Worm (Caenorhabditis elegans): ENCODE measurements around the gene C01G6.2.
A peak's percentile ranks its signal among the peaks of the same experiment; 100 is the strongest.

The C01G6.2 gene

DNA sequence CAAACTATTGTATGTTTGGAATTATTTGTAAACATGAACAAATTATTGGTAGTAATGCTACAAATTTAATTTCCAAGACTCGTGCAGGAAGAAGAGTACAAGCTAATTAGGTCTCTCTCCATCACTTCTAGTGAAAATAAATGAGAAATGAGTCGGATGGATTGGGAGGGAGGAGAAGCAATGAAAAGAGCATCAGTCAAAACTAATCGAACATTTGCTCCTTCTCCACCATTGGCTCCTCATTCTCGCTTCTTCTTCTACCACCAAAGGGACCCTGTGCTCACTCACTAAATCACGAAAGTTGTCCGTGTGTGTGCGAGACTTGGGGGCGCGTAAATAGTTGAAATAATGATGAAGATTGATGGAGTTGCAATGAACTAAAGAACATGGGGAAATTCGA lies 40.0 kb downstream of the C01G6.2 start:
- TF ChIP-seq flt-1 (GFP tag; IDR thresholded peaks at IDR 0.05) = no peak
- TF ChIP-seq tbx-37 (GFP tag; conservative IDR thresholded peaks at IDR 0.05) = no peak
- no peak for TF ChIP-seq ceh-36 (tag; optimal IDR thresholded peaks at IDR 0.05)
- no peak for TF ChIP-seq hnd-1 (tag; optimal IDR thresholded peaks at IDR 0.05)
- no peak for TF ChIP-seq scrt-1 (GFP tag; IDR thresholded peaks at IDR 0.05)
- no peak for TF ChIP-seq tra-4 (tag; optimal IDR thresholded peaks at IDR 0.05)
- no peak for TF ChIP-seq pes-1 (GFP tag; IDR thresholded peaks at IDR 0.05)
- TF ChIP-seq aly-1 (tag; optimal IDR thresholded peaks at IDR 0.05) = no peak
- TF ChIP-seq ets-7 (tag; optimal IDR thresholded peaks at IDR 0.05) = no peak

DNA sequence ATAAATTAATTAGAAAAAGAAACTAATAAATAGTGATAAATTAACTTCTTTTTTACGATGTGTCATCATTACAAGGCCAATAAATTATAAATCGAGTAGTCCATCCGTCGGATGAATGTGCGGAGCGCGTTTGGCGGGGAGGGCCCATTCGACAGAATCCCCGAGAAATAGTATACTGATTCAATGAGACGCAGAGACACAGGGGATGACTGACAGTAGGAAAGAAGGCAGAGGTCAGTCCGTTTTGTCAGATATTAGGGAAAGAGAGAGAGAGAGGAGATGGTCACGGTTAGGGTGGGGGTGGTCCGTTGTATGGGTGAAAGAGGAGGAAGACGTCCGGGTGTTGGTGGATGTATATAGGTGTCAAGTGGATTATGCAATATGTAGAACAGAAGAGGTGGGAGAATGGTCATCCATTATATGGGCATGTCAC lies 41.8 kb downstream of the C01G6.2 start:
- TF ChIP-seq tbx-37 (GFP tag; conservative IDR thresholded peaks at IDR 0.05) = no peak
- TF ChIP-seq F13C5.2 (tag; optimal IDR thresholded peaks at IDR 0.05) = peak; percentile 80
- peak; percentile 53; the same call in 1 of the 2 replicates for TF ChIP-seq sea-1 (GFP tag; conservative IDR thresholded peaks at IDR 0.05)
- no peak for TF ChIP-seq aly-1 (tag; optimal IDR thresholded peaks at IDR 0.05)
- TF ChIP-seq flt-1 (GFP tag; IDR thresholded peaks at IDR 0.05) = peak; percentile 26; the same call in 1 of the 2 replicates
- no peak for TF ChIP-seq ceh-36 (tag; optimal IDR thresholded peaks at IDR 0.05)
- no peak for TF ChIP-seq ama-1 (optimal IDR thresholded peaks at IDR 0.05)
- TF ChIP-seq pes-1 (GFP tag; IDR thresholded peaks at IDR 0.05) = no peak; the same call in 1 of the 2 replicates
- no peak for TF ChIP-seq hmbx-1 (tag; optimal IDR thresholded peaks at IDR 0.05)
- peak; percentile 74 for TF ChIP-seq hmg-4 (GFP tag; optimal IDR thresholded peaks at IDR 0.05)
- TF ChIP-seq ceh-13 (GFP tag; optimal IDR thresholded peaks at IDR 0.05) = no peak
- TF ChIP-seq ets-7 (tag; optimal IDR thresholded peaks at IDR 0.05) = peak; percentile 48
- TF ChIP-seq B0310.2 (tag; optimal IDR thresholded peaks at IDR 0.05) = peak; percentile 14
- TF ChIP-seq hnd-1 (tag; optimal IDR thresholded peaks at IDR 0.05) = no peak
- no peak for TF ChIP-seq tra-4 (tag; optimal IDR thresholded peaks at IDR 0.05)
- TF ChIP-seq tbx-11 (GFP tag; IDR thresholded peaks at IDR 0.05) = no peak
- no peak for TF ChIP-seq scrt-1 (GFP tag; IDR thresholded peaks at IDR 0.05)

DNA sequence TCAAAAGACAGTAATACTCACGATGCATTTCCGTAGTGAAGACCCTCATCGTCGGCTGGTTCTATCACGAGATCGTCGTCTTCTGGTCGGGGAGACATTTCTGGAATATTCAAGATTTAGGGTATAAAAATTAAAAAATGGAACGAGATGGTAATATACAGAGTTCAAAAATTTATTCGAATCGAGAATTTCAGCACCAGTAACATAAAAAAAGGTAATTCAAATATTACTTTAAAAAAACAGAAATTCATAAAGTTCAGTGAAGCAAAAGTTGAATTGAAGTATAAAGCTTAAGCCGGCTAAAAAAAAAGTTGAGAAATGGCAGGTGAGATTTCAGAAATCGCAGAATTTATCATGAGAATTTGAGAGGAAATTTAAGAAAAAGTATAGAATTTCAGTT lies 43.3 kb downstream of the C01G6.2 start, which contains the start of gene cam-1:
Gene cam-1 (minus strand): TSS at position 101 of the 400 bp plus-strand sequence.
- TF ChIP-seq hnd-1 (tag; optimal IDR thresholded peaks at IDR 0.05) (no peak), pes-1 (GFP tag; IDR thresholded peaks at IDR 0.05) (no peak), ama-1 (optimal IDR thresholded peaks at IDR 0.05) (no peak), hmg-4 (GFP tag; optimal IDR thresholded peaks at IDR 0.05) (no peak), scrt-1 (GFP tag; IDR thresholded peaks at IDR 0.05) (no peak), B0310.2 (tag; optimal IDR thresholded peaks at IDR 0.05) (no peak), ceh-13 (GFP tag; optimal IDR thresholded peaks at IDR 0.05) (no peak), aly-1 (tag; optimal IDR thresholded peaks at IDR 0.05) (no peak), ets-7 (tag; optimal IDR thresholded peaks at IDR 0.05) (no peak), flt-1 (GFP tag; IDR thresholded peaks at IDR 0.05) (no peak), hmbx-1 (tag; optimal IDR thresholded peaks at IDR 0.05) (no peak), tbx-37 (GFP tag; conservative IDR thresholded peaks at IDR 0.05) (no peak), tra-4 (tag; optimal IDR thresholded peaks at IDR 0.05) (no peak), F13C5.2 (tag; optimal IDR thresholded peaks at IDR 0.05) (no peak), ceh-36 (tag; optimal IDR thresholded peaks at IDR 0.05) (no peak), sea-1 (GFP tag; conservative IDR thresholded peaks at IDR 0.05) (no peak), tbx-11 (GFP tag; IDR thresholded peaks at IDR 0.05) (no peak)

DNA sequence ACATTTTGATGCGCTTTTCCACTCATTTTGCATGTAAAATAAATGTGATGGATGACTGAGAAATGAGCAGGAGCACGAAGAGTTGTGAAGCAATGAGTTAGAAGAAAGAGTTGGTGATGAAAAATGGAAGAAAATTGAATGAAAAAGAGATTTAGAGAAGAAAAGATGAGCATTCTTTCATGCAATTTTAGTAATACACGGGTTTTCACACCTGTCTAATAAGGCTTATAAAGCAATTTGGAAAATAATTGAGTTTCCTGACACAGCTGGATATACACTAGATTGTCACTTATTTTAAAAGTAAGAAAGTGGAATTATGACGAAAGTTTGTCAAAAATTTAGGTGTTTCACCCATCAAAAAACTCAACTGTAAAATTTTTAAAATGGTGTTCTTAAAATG lies 43.9 kb downstream of the C01G6.2 start:
- TF ChIP-seq ets-7 (tag; optimal IDR thresholded peaks at IDR 0.05) (no peak), tbx-11 (GFP tag; IDR thresholded peaks at IDR 0.05) (no peak)

DNA sequence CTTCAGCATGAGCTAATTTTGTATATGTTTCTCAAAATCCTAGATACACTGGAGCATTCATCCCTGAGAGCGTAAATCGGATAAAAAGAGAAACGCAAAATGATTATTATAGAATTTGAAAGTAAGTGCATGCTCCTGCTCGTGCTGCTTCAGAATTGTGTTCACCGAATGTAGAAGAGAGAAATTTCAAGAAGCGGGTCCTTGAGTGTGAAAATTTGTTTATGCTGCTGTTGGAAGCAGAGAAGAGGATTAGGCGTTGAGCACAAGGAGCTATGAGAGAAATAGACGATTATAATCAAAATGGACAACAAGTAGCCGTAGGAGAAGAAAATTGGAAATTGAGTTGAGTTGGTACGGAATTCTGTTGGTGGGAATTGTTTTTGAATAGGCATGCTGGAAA lies 44.8 kb downstream of the C01G6.2 start:
- TF ChIP-seq ama-1 (optimal IDR thresholded peaks at IDR 0.05) = no peak
- no peak for TF ChIP-seq hmg-4 (GFP tag; optimal IDR thresholded peaks at IDR 0.05)
- no peak for TF ChIP-seq aly-1 (tag; optimal IDR thresholded peaks at IDR 0.05)
- no peak for TF ChIP-seq hnd-1 (tag; optimal IDR thresholded peaks at IDR 0.05)
- TF ChIP-seq hmbx-1 (tag; optimal IDR thresholded peaks at IDR 0.05) = no peak
- no peak for TF ChIP-seq flt-1 (GFP tag; IDR thresholded peaks at IDR 0.05)
- TF ChIP-seq ceh-36 (tag; optimal IDR thresholded peaks at IDR 0.05) = no peak
- TF ChIP-seq pes-1 (GFP tag; IDR thresholded peaks at IDR 0.05) = no peak
- TF ChIP-seq ceh-13 (GFP tag; optimal IDR thresholded peaks at IDR 0.05) = no peak
- no peak for TF ChIP-seq F13C5.2 (tag; optimal IDR thresholded peaks at IDR 0.05)
- TF ChIP-seq tbx-11 (GFP tag; IDR thresholded peaks at IDR 0.05) = no peak
- no peak for TF ChIP-seq scrt-1 (GFP tag; IDR thresholded peaks at IDR 0.05)
- no peak for TF ChIP-seq B0310.2 (tag; optimal IDR thresholded peaks at IDR 0.05)
- TF ChIP-seq tbx-37 (GFP tag; conservative IDR thresholded peaks at IDR 0.05) = no peak
- no peak for TF ChIP-seq tra-4 (tag; optimal IDR thresholded peaks at IDR 0.05)
- TF ChIP-seq sea-1 (GFP tag; conservative IDR thresholded peaks at IDR 0.05) = no peak
- no peak for TF ChIP-seq ets-7 (tag; optimal IDR thresholded peaks at IDR 0.05)

DNA sequence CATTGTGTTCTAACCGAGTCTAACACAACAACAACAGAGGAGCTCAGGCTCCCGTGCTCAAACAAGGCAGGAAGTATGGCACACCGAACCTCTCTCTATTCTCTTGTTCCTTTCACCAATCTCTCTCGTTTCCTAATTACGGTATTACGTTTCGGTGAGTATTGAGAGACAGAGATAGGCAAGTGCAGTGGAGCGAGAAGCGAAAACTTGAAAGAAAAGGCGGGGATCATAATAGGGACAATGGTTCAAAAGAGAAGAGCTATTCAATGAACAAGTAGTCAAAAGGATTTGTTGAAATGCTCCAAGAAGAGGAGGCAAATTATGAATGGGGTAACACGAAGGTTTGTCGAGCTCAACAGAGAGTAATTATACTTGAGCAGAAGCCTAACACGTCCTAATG lies 46.5 kb downstream of the C01G6.2 start:
- TF ChIP-seq hnd-1 (tag; optimal IDR thresholded peaks at IDR 0.05) = no peak
- no peak for TF ChIP-seq hmbx-1 (tag; optimal IDR thresholded peaks at IDR 0.05)
- TF ChIP-seq sea-1 (GFP tag; conservative IDR thresholded peaks at IDR 0.05) = no peak
- no peak for TF ChIP-seq scrt-1 (GFP tag; IDR thresholded peaks at IDR 0.05)
- TF ChIP-seq ceh-13 (GFP tag; optimal IDR thresholded peaks at IDR 0.05) = no peak
- no peak for TF ChIP-seq hmg-4 (GFP tag; optimal IDR thresholded peaks at IDR 0.05)
- TF ChIP-seq aly-1 (tag; optimal IDR thresholded peaks at IDR 0.05) = no peak
- no peak for TF ChIP-seq ceh-36 (tag; optimal IDR thresholded peaks at IDR 0.05)
- no peak for TF ChIP-seq tbx-37 (GFP tag; conservative IDR thresholded peaks at IDR 0.05)
- no peak for TF ChIP-seq tra-4 (tag; optimal IDR thresholded peaks at IDR 0.05)
- no peak for TF ChIP-seq F13C5.2 (tag; optimal IDR thresholded peaks at IDR 0.05)
- TF ChIP-seq flt-1 (GFP tag; IDR thresholded peaks at IDR 0.05) = no peak
- TF ChIP-seq B0310.2 (tag; optimal IDR thresholded peaks at IDR 0.05) = no peak
- TF ChIP-seq ets-7 (tag; optimal IDR thresholded peaks at IDR 0.05) = no peak

DNA sequence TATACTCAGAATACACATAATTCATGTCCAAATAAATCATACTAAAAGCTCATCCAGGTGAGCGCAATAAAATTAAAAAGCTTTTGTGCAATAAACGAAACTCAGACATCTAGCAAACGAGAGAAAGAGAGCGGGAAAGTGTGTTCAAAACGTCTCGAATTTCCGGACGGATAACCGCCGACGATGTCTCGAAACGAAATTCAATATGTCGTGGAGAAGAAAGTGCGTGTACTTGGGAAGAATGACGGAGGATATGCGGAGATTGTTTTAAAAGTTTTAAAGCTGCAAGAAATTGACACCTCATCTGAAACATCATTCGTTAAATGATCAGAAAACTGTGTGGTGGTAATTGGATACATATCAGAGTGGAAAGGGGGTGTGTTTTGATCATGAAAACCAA lies 47.9 kb downstream of the C01G6.2 start:
- TF ChIP-seq scrt-1 (GFP tag; IDR thresholded peaks at IDR 0.05) (no peak), tbx-37 (GFP tag; conservative IDR thresholded peaks at IDR 0.05) (no peak), ceh-13 (GFP tag; optimal IDR thresholded peaks at IDR 0.05) (no peak), aly-1 (tag; optimal IDR thresholded peaks at IDR 0.05) (no peak), pes-1 (GFP tag; IDR thresholded peaks at IDR 0.05) (no peak), ceh-36 (tag; optimal IDR thresholded peaks at IDR 0.05) (no peak), hmg-4 (GFP tag; optimal IDR thresholded peaks at IDR 0.05) (no peak), B0310.2 (tag; optimal IDR thresholded peaks at IDR 0.05) (no peak), tra-4 (tag; optimal IDR thresholded peaks at IDR 0.05) (no peak)
